Fruit fly (Drosophila melanogaster) whole organism, embryonic: ENCODE data around the gene CG4452.

Source experiments
- Adf1 ChIP-seq: fragments of 200-800 bp; sonication (Bioruptor generic); IDR thresholded peaks from 2 replicates; pipeline ENCODE4 v1.3.6; 2022; ENCODE audit warnings: missing biosample characterization, missing genetic modification characterization
- Aef1 ChIP-seq: fragments of 200-800 bp; sonication (Bioruptor generic); IDR thresholded peaks from 3 replicates; pipeline ENCODE4 v1.3.6; 2022; ENCODE audit warnings: missing biosample characterization, missing genetic modification characterization
- Atf3 ChIP-seq: fragments of 200-800 bp; sonication (Bioruptor generic); optimal IDR thresholded peaks from 3 replicates; lab custom pipeline; 2016; ENCODE audit warnings: missing biosample characterization, missing genetic modification characterization
- Atf6 ChIP-seq: fragments of 200-800 bp; sonication (Bioruptor generic); IDR thresholded peaks from 2 replicates; pipeline ENCODE4 v1.3.6; 2022; ENCODE audit warnings: missing biosample characterization, missing genetic modification characterization
- CG10431 ChIP-seq: fragments of 200-800 bp; sonication (Bioruptor generic); optimal IDR thresholded peaks from 3 replicates; lab custom pipeline; 2018; ENCODE audit warnings: missing biosample characterization, mild to moderate bottlenecking, missing genetic modification characterization
- CG15269 ChIP-seq: fragments of 200-800 bp; sonication (Bioruptor generic); optimal IDR thresholded peaks from 2 replicates; lab custom pipeline; 2018; ENCODE audit warnings: missing biosample characterization, mild to moderate bottlenecking, missing genetic modification characterization, moderate library complexity
- CG1529 ChIP-seq: fragments of 200-800 bp; sonication (Bioruptor generic); optimal IDR thresholded peaks from 3 replicates; lab custom pipeline; 2018; ENCODE audit warnings: missing biosample characterization, missing genetic modification characterization
- CG17359 ChIP-seq: fragments of 200-800 bp; sonication (Bioruptor generic); optimal IDR thresholded peaks from 3 replicates; lab custom pipeline; 2018; ENCODE audit warnings: missing biosample characterization, mild to moderate bottlenecking, missing genetic modification characterization, moderate library complexity
- CG2712 ChIP-seq: fragments of 200-800 bp; optimal IDR thresholded peaks from 3 replicates; lab custom pipeline; 2019; ENCODE audit warnings: missing biosample characterization, mild to moderate bottlenecking, missing genetic modification characterization, moderate library complexity
- CG30020 ChIP-seq: fragments of 200-800 bp; optimal IDR thresholded peaks from 2 replicates; lab custom pipeline; 2019; ENCODE audit warnings: missing biosample characterization, mild to moderate bottlenecking, missing genetic modification characterization, moderate library complexity
- CG3407 ChIP-seq: fragments of 200-800 bp; sonication (Bioruptor generic); optimal IDR thresholded peaks from 2 replicates; lab custom pipeline; 2018; ENCODE audit warnings: missing biosample characterization, mild to moderate bottlenecking, missing genetic modification characterization
- CG4424 ChIP-seq: fragments of 200-800 bp; sonication (Bioruptor generic); optimal IDR thresholded peaks from 3 replicates; lab custom pipeline; 2016; ENCODE audit warnings: missing biosample characterization, missing genetic modification characterization
- CG4707 ChIP-seq: fragments of 200-800 bp; sonication (Bioruptor generic); optimal IDR thresholded peaks from 2 replicates; lab custom pipeline; 2018; ENCODE audit warnings: missing biosample characterization, mild to moderate bottlenecking, missing genetic modification characterization, moderate library complexity
- CG6683 ChIP-seq: fragments of 200-800 bp; sonication (Bioruptor generic); optimal IDR thresholded peaks from 2 replicates; lab custom pipeline; 2017; ENCODE audit warnings: missing biosample characterization, mild to moderate bottlenecking, missing genetic modification characterization, missing genetic modification reagents
- CG7357 ChIP-seq: fragments of 200-800 bp; sonication (Bioruptor generic); IDR thresholded peaks from 3 replicates; pipeline ENCODE4 v1.3.6; 2022; ENCODE audit warnings: missing biosample characterization, missing genetic modification characterization
- CG7372 ChIP-seq: fragments of 200-800 bp; sonication (Bioruptor generic); IDR thresholded peaks from 2 replicates; pipeline ENCODE4 v1.3.6; 2022; ENCODE audit warnings: missing biosample characterization, missing genetic modification characterization
- CG7839 ChIP-seq: fragments of 200-800 bp; sonication (Bioruptor generic); optimal IDR thresholded peaks from 3 replicates; lab custom pipeline; 2018; ENCODE audit warnings: missing biosample characterization, mild to moderate bottlenecking, missing genetic modification characterization, moderate library complexity
- CG8089 ChIP-seq: fragments of 200-800 bp; sonication (Bioruptor generic); optimal IDR thresholded peaks from 3 replicates; lab custom pipeline; 2016; ENCODE audit warnings: missing biosample characterization, missing genetic modification characterization
- CG9932 ChIP-seq: fragments of 200-800 bp; sonication (Bioruptor generic); IDR thresholded peaks from 2 replicates; pipeline ENCODE4 v1.3.6; 2022; ENCODE audit warnings: missing biosample characterization, missing genetic modification characterization
- CTCF ChIP-seq: fragments of 200-800 bp; sonication (Bioruptor generic); optimal IDR thresholded peaks from 2 replicates; lab custom pipeline; 2017; ENCODE audit warnings: missing biosample characterization, mild to moderate bottlenecking, missing genetic modification characterization, moderate library complexity
- Chrac-16 ChIP-seq: fragments of 200-800 bp; sonication (Bioruptor generic); optimal IDR thresholded peaks from 3 replicates; lab custom pipeline; 2016; ENCODE audit warnings: missing biosample characterization, missing genetic modification characterization
- D19A ChIP-seq: fragments of 200-800 bp; optimal IDR thresholded peaks from 3 replicates; lab custom pipeline; 2019; ENCODE audit warnings: missing biosample characterization, mild to moderate bottlenecking, missing genetic modification characterization, moderate library complexity
- E2f2 ChIP-seq: fragments of 200-800 bp; sonication (Bioruptor generic); IDR thresholded peaks from 2 replicates; pipeline ENCODE4 v1.3.6; 2022; ENCODE audit warnings: missing biosample characterization, missing genetic modification characterization
- Hand ChIP-seq: fragments of 200-800 bp; sonication (Bioruptor generic); optimal IDR thresholded peaks from 2 replicates; lab custom pipeline; 2017; ENCODE audit warnings: mild to moderate bottlenecking, missing biosample characterization, missing genetic modification reagents, missing genetic modification characterization
- Hmr ChIP-seq: fragments of 200-800 bp; sonication (Bioruptor generic); optimal IDR thresholded peaks from 3 replicates; lab custom pipeline; 2017; ENCODE audit warnings: mild to moderate bottlenecking, missing biosample characterization, missing genetic modification reagents, missing genetic modification characterization
- Med ChIP-seq: fragments of 200-800 bp; sonication (Bioruptor generic); peaks from one replicate; lab custom pipeline; 2016; ENCODE audit warnings: missing biosample characterization, missing genetic modification characterization, mild to moderate bottlenecking, inconsistent platforms, moderate library complexity
- Optix ChIP-seq: fragments of 200-800 bp; sonication (Bioruptor generic); IDR thresholded peaks from 3 replicates; pipeline ENCODE4 v1.3.6; 2022; ENCODE audit warnings: missing biosample characterization, missing genetic modification characterization
- Poxn ChIP-seq: fragments of 200-800 bp; sonication (Bioruptor generic); IDR thresholded peaks from 2 replicates; pipeline ENCODE4 v1.3.6; 2022; ENCODE audit warnings: missing biosample characterization, missing genetic modification characterization
- Sox102F ChIP-seq: fragments of 200-800 bp; sonication (Bioruptor generic); optimal IDR thresholded peaks from 2 replicates; lab custom pipeline; 2018; ENCODE audit warnings: missing biosample characterization, mild to moderate bottlenecking, missing genetic modification characterization, moderate library complexity
- Ssrp ChIP-seq: fragments of 200-800 bp; sonication (Bioruptor generic); optimal IDR thresholded peaks from 2 replicates; lab custom pipeline; 2018; ENCODE audit warnings: missing biosample characterization, mild to moderate bottlenecking, missing genetic modification characterization, moderate library complexity
- TFAM ChIP-seq: fragments of 200-800 bp; sonication (Bioruptor generic); optimal IDR thresholded peaks from 2 replicates; lab custom pipeline; 2017; ENCODE audit warnings: missing biosample characterization, missing genetic modification characterization, inconsistent platforms
- Trl ChIP-seq, 3 experiments: fragments of >200 bp in 2 of 3; fragments of 200-800 bp in 1 of 3; sonication (Bioruptor generic) in 1 of 3; optimal IDR thresholded peaks; 2 replicates in 1 of 3; 3 replicates in 2 of 3; lab custom pipeline; 2016 to 2017; ENCODE audit warnings: missing biosample characterization in 1 of 3, missing genetic modification characterization in 1 of 3
- Usf ChIP-seq: fragments of 200-800 bp; sonication (Bioruptor generic); optimal IDR thresholded peaks from 2 replicates; lab custom pipeline; 2017; ENCODE audit warnings: missing genotype, missing biosample characterization, missing genetic modification characterization
- ab ChIP-seq: fragments of 200-800 bp; sonication (Bioruptor generic); optimal IDR thresholded peaks from 2 replicates; lab custom pipeline; 2016; ENCODE audit warnings: missing biosample characterization, missing genetic modification characterization
- bowl ChIP-seq: fragments of 200-800 bp; sonication (Bioruptor generic); IDR thresholded peaks from 2 replicates; pipeline ENCODE4 v1.3.6; 2022; ENCODE audit warnings: missing biosample characterization, missing genetic modification characterization
- chm ChIP-seq: fragments of 200-800 bp; sonication (Bioruptor generic); IDR thresholded peaks from 2 replicates; pipeline ENCODE4 v1.3.6; 2022; ENCODE audit warnings: missing biosample characterization, missing genetic modification characterization
- hkb ChIP-seq, 2 experiments: fragments of 200-800 bp in 1 of 2; fragments of >200 bp in 1 of 2; sonication (Bioruptor generic) in 1 of 2; IDR thresholded peaks in 1 of 2; optimal IDR thresholded peaks in 1 of 2; 2 replicates each; pipeline versions ENCODE4 v1.3.6 to Lab custom; 2017 to 2022; ENCODE audit warnings: missing biosample characterization in 1 of 2, missing genetic modification characterization in 1 of 2
- inv ChIP-seq: fragments of 200-800 bp; sonication (Bioruptor generic); IDR thresholded peaks from 2 replicates; pipeline ENCODE4 v1.3.6; 2022; ENCODE audit warnings: missing biosample characterization, missing genetic modification characterization; ENCODE audit not compliant: partially characterized antibody
- kay ChIP-seq: fragments of 200-800 bp; sonication (Bioruptor generic); optimal IDR thresholded peaks from 2 replicates; lab custom pipeline; 2016; ENCODE audit warnings: missing biosample characterization, missing genetic modification characterization
- lbe ChIP-seq: fragments of 200-800 bp; sonication (Bioruptor generic); optimal IDR thresholded peaks from 2 replicates; lab custom pipeline; 2016; ENCODE audit warnings: missing biosample characterization, mild to moderate bottlenecking, missing genetic modification characterization
- lov ChIP-seq, 2 experiments: fragments of 200-800 bp in 1 of 2; fragments of >200 bp in 1 of 2; sonication (Bioruptor generic) in 1 of 2; IDR thresholded peaks in 1 of 2; optimal IDR thresholded peaks in 1 of 2; 2 replicates in 1 of 2; 3 replicates in 1 of 2; pipeline versions ENCODE4 v1.3.6 to Lab custom; 2017 to 2022; ENCODE audit warnings: missing biosample characterization in 1 of 2, missing genetic modification characterization in 1 of 2
- pfk ChIP-seq: fragments of 200-800 bp; sonication (Bioruptor generic); optimal IDR thresholded peaks from 2 replicates; lab custom pipeline; 2018; ENCODE audit warnings: missing biosample characterization, mild to moderate bottlenecking, missing genetic modification characterization, moderate library complexity
- ro ChIP-seq: fragments of 200-800 bp; sonication (Bioruptor generic); IDR thresholded peaks from 2 replicates; pipeline ENCODE4 v1.3.6; 2022; ENCODE audit warnings: missing biosample characterization, missing genetic modification characterization
- sens-2 ChIP-seq: fragments of 200-800 bp; sonication (Bioruptor generic); IDR thresholded peaks from 2 replicates; pipeline ENCODE4 v1.3.6; 2022; ENCODE audit warnings: missing biosample characterization, missing genetic modification characterization
- sima ChIP-seq: fragments of 200-800 bp; sonication (Bioruptor generic); optimal IDR thresholded peaks from 2 replicates; lab custom pipeline; 2016; ENCODE audit warnings: missing biosample characterization, missing genetic modification characterization
- slbo ChIP-seq: fragments of 200-800 bp; sonication (Bioruptor generic); IDR thresholded peaks from 2 replicates; pipeline ENCODE4 v1.3.6; 2022; ENCODE audit warnings: missing biosample characterization, missing genetic modification characterization
- sug ChIP-seq: fragments of 200-800 bp; optimal IDR thresholded peaks from 2 replicates; lab custom pipeline; 2019; ENCODE audit warnings: missing biosample characterization, mild to moderate bottlenecking, missing genetic modification characterization, moderate library complexity
- unc-4 ChIP-seq: fragments of 200-800 bp; sonication (Bioruptor generic); IDR thresholded peaks from 2 replicates; pipeline ENCODE4 v1.3.6; 2022; ENCODE audit warnings: missing biosample characterization, missing genetic modification characterization; ENCODE audit not compliant: partially characterized antibody
- yki ChIP-seq: fragments of >200 bp; optimal IDR thresholded peaks from 3 replicates; lab custom pipeline; 2018
- zf30C ChIP-seq: fragments of 200-800 bp; sonication (Bioruptor generic); optimal IDR thresholded peaks from 3 replicates; lab custom pipeline; 2018; ENCODE audit warnings: missing biosample characterization, mild to moderate bottlenecking, missing genetic modification characterization

The CG4452 gene

DNA sequence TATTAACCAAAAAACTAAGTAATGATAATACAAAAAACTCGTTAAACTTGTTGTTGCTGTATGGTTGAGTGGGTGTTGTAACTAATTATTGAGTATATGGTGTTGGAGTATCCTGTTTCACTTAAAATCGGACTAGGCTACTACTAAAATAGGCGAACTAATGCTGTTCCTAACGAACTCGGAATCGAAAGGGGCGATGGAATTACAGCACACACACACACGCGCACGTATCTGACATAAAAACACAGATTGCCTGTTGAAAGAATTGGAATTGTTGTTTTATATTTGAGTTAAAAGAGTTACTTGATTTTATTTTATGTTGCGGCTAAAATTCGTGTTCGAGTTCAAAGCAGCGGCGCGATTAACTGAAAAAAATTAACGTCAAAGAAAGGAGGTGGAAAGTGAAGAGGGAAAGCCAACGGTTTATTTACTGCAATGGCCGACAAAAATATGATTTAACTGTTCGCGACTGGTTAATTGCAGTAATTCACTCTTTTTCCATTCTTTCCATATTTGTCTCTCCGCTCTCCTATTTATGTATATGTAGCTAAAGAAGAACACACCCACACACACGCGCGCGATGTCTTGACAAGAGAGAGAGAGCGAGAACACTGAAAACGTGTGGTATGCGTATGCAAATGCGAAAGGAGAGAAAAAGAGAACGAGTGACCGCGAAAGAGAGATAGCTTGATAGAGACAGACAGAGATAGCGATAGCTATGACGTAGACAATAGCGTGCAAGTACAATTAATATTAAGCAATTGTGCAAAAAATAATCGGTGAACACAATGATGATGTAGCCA is 34.4 kb downstream of the CG4452 start:
- TF ChIP-seq Ssrp (tag; lab: Kevin White, UChicago) (no peak), hkb (optimal IDR thresholded peaks at IDR 0.05; lab: Kevin White, UChicago) (no peak), hkb (GFP tag; IDR thresholded peaks at IDR 0.05; lab: Robert Waterston, UW) (no peak), CG4424 (GFP tag; lab: Kevin White, UChicago) (no peak), Poxn (GFP tag; lab: Robert Waterston, UW) (no peak), CG17359 (tag; lab: Kevin White, UChicago) (no peak), Chrac-16 (GFP tag; lab: Kevin White, UChicago) (no peak), CG8089 (GFP tag; lab: Kevin White, UChicago) (no peak), yki (lab: Kevin White, UChicago) (peak; percentile 55), CG9932 (GFP tag; lab: Robert Waterston, UW) (no peak), Usf (GFP tag; lab: Kevin White, UChicago) (no peak), CG7839 (no peak), CG7357 (GFP tag; lab: Robert Waterston, UW) (no peak), zf30C (GFP tag; lab: Kevin White, UChicago) (no peak), sima (GFP tag; lab: Kevin White, UChicago) (no peak), E2f2 (GFP tag; lab: Robert Waterston, UW) (no peak), kay (no peak), Aef1 (no peak), sens-2 (GFP tag; lab: Robert Waterston, UW) (no peak), Trl (optimal IDR thresholded peaks at IDR 0.05; lab: Kevin White, UChicago) (peak; percentile 91 to 96), Trl (GFP tag; optimal IDR thresholded peaks at IDR 0.05; lab: Kevin White, UChicago) (peak; percentile 40), pfk (GFP tag; lab: Kevin White, UChicago) (no peak), CG4707 (GFP tag; lab: Kevin White, UChicago) (no peak), Hmr (GFP tag; lab: Kevin White, UChicago) (no peak), lbe (peak; percentile 14), chm (GFP tag; lab: Robert Waterston, UW) (peak; percentile 59; the same call in 1 of the 2 replicates), lov (optimal IDR thresholded peaks at IDR 0.05; lab: Kevin White, UChicago) (no peak), lov (GFP tag; IDR thresholded peaks at IDR 0.05; lab: Robert Waterston, UW) (no peak), bowl (GFP tag; lab: Robert Waterston, UW) (no peak), CG10431 (GFP tag; lab: Kevin White, UChicago) (no peak), sug (peak; percentile 76), CG30020 (tag; lab: Kevin White, UChicago) (no peak), CG6683 (no peak), CG3407 (GFP tag; lab: Kevin White, UChicago) (no peak), Adf1 (GFP tag; lab: Robert Waterston, UW) (no peak), ro (GFP tag; lab: Robert Waterston, UW) (no peak), Atf3 (GFP tag; lab: Kevin White, UChicago) (no peak), TFAM (GFP tag; lab: Kevin White, UChicago) (no peak), CG1529 (GFP tag; lab: Kevin White, UChicago) (no peak), D19A (tag; lab: Kevin White, UChicago) (no peak), Sox102F (GFP tag; lab: Kevin White, UChicago) (no peak), CG15269 (tag; lab: Kevin White, UChicago) (no peak), CG7372 (GFP tag; lab: Robert Waterston, UW) (no peak), Hand (GFP tag; lab: Kevin White, UChicago) (no peak), Optix (GFP tag; lab: Robert Waterston, UW) (no peak), Atf6 (GFP tag; lab: Robert Waterston, UW) (0 out of 2 replicates have a peak, but pooled peaks have one; percentile 13), inv (GFP tag; lab: Robert Waterston, UW) (no peak), unc-4 (GFP tag; lab: Robert Waterston, UW) (no peak), CTCF (GFP tag; lab: Kevin White, UChicago) (no peak), Med (GFP tag; lab: Kevin White, UChicago) (peak; percentile 48), CG2712 (tag; lab: Kevin White, UChicago) (no peak), slbo (no peak), ab (GFP tag; lab: Kevin White, UChicago) (no peak)
